Worm (Caenorhabditis elegans): Measurements from ENCODE around the gene fbxa-37.

- TF ChIP-seq snpc-4 (tag; optimal IDR thresholded peaks at IDR 0.05) (no peak), fos-1 (tag; optimal IDR thresholded peaks at IDR 0.05) (no peak), daf-12 (tag; optimal IDR thresholded peaks at IDR 0.05) (no peak), lin-15B (tag; optimal IDR thresholded peaks at IDR 0.05) (no peak), ceh-82 (tag; optimal IDR thresholded peaks at IDR 0.05) (no peak), nfya-1 (tag; optimal IDR thresholded peaks at IDR 0.05; ENCODE audit: insufficient read depth) (no peak), sea-2 (GFP tag; optimal IDR thresholded peaks at IDR 0.05) (no peak), nhr-237 (tag; optimal IDR thresholded peaks at IDR 0.05) (no peak), nhr-11 (tag; optimal IDR thresholded peaks at IDR 0.05) (no peak)
Observed at ce11 chrIII:1271378-1271926, 13.3 kb upstream of the fbxa-37 start, which contains the start of gene fbxa-31.
